Fruit fly (Drosophila melanogaster) whole organism, adult: ENCODE results near the gene glob1.

Experiments used
- CG11617 ChIP-seq: fragments of 200-800 bp; sonication (Bioruptor generic); optimal IDR thresholded peaks from 2 replicates; lab custom pipeline; 2017; ENCODE audit warnings: mild to moderate bottlenecking, missing biosample characterization, missing genetic modification reagents, missing genetic modification characterization
- CG12768 ChIP-seq: fragments of 200-800 bp; sonication (Bioruptor generic); optimal IDR thresholded peaks from 2 replicates; lab custom pipeline; 2017; ENCODE audit warnings: missing biosample characterization, missing genetic modification characterization, mild to moderate bottlenecking, moderate library complexity, missing genetic modification reagents
- CG14711 ChIP-seq: fragments of 200-800 bp; sonication (Bioruptor generic); optimal IDR thresholded peaks from 2 replicates; lab custom pipeline; 2018; ENCODE audit warnings: missing biosample characterization, mild to moderate bottlenecking, missing genetic modification characterization, moderate library complexity
- CG1620 ChIP-seq: fragments of 200-800 bp; sonication (Bioruptor generic); optimal IDR thresholded peaks from 2 replicates; lab custom pipeline; 2016; ENCODE audit warnings: missing biosample characterization, missing genetic modification characterization
- CG33017 ChIP-seq: fragments of 200-800 bp; sonication (Bioruptor generic); optimal IDR thresholded peaks from 2 replicates; lab custom pipeline; 2018; ENCODE audit warnings: missing biosample characterization, mild to moderate bottlenecking, missing genetic modification characterization, moderate library complexity
- CG5204 ChIP-seq: fragments of 200-800 bp; sonication (Bioruptor generic); optimal IDR thresholded peaks from 2 replicates; lab custom pipeline; 2016; ENCODE audit warnings: missing biosample characterization, missing genetic modification characterization
- CG7045 ChIP-seq: fragments of 200-800 bp; sonication (Bioruptor generic); optimal IDR thresholded peaks from 2 replicates; lab custom pipeline; 2017; ENCODE audit warnings: missing biosample characterization, mild to moderate bottlenecking, missing genetic modification characterization
- CG7101 ChIP-seq: fragments of 200-800 bp; sonication (Bioruptor generic); optimal IDR thresholded peaks from 2 replicates; lab custom pipeline; 2018; ENCODE audit warnings: missing biosample characterization, mild to moderate bottlenecking, missing genetic modification characterization, moderate library complexity
- Clk ChIP-seq: fragments of 200-800 bp; sonication (Bioruptor generic); optimal IDR thresholded peaks from 2 replicates; lab custom pipeline; 2017; ENCODE audit warnings: missing biosample characterization, missing genetic modification characterization
- Crg-1 ChIP-seq: fragments of 200-800 bp; sonication (Bioruptor generic); optimal IDR thresholded peaks from 2 replicates; lab custom pipeline; 2016; ENCODE audit warnings: missing biosample characterization, missing genetic modification characterization
- Hr96 ChIP-seq: fragments of 200-800 bp; sonication (Bioruptor generic); optimal IDR thresholded peaks from 2 replicates; lab custom pipeline; 2016; ENCODE audit warnings: missing biosample characterization, missing genetic modification characterization
- Mnt ChIP-seq: fragments of 200-800 bp; sonication (Bioruptor generic); optimal IDR thresholded peaks from 2 replicates; lab custom pipeline; 2016; ENCODE audit warnings: missing biosample characterization, mild to moderate bottlenecking, missing genetic modification characterization
- bab1 ChIP-seq: fragments of 200-800 bp; sonication (Bioruptor generic); optimal IDR thresholded peaks from 3 replicates; lab custom pipeline; 2019; ENCODE audit warnings: missing biosample characterization, mild to moderate bottlenecking, missing genetic modification characterization, moderate library complexity
- cic ChIP-seq: fragments of 200-800 bp; sonication (Bioruptor generic); optimal IDR thresholded peaks from 2 replicates; lab custom pipeline; 2017; ENCODE audit warnings: missing biosample characterization, mild to moderate bottlenecking, missing genetic modification characterization, moderate library complexity
- cnc ChIP-seq, 2 experiments: fragments of >200 bp; optimal IDR thresholded peaks; 2 replicates each; lab custom pipeline; 2017
- kay ChIP-seq: fragments of 200-800 bp; sonication (Bioruptor generic); peaks from one replicate; lab custom pipeline; 2016; ENCODE audit warnings: missing biosample characterization, missing genetic modification characterization, borderline replicate concordance
- ovo ChIP-seq: fragments of 200-800 bp; sonication (Bioruptor generic); optimal IDR thresholded peaks from 2 replicates; lab custom pipeline; 2016; ENCODE audit warnings: missing biosample characterization, missing genetic modification characterization
- pad ChIP-seq: fragments of 200-800 bp; sonication (Bioruptor generic); optimal IDR thresholded peaks from 3 replicates; lab custom pipeline; 2017; ENCODE audit warnings: missing biosample characterization, missing genetic modification characterization, mild to moderate bottlenecking, moderate library complexity, missing genetic modification reagents
- tj ChIP-seq: fragments of 200-800 bp; sonication (Bioruptor generic); optimal IDR thresholded peaks from 3 replicates; lab custom pipeline; 2017; ENCODE audit warnings: missing biosample characterization, mild to moderate bottlenecking, missing genetic modification characterization, moderate library complexity
- toe ChIP-seq: fragments of 200-800 bp; sonication (Bioruptor generic); optimal IDR thresholded peaks from 2 replicates; lab custom pipeline; 2016; ENCODE audit warnings: missing biosample characterization, missing genetic modification characterization

glob1 gene

dm6 chr3R:15933609-15934232, 29.3 kb upstream of the glob1 start, which contains the start of the genes CG5478 and blp:
Gene CG5478 (minus strand): TSS chr3R:15933734.
Gene blp (plus strand): TSS chr3R:15933847.
- TF ChIP-seq Mnt (GFP tag; lab: Kevin White, UChicago) (peak; percentile 28), cic (GFP tag; lab: Kevin White, UChicago) (no peak), bab1 (GFP tag; lab: Kevin White, UChicago) (peak; percentile 37)

dm6 chr3R:15930050-15930449, 25.6 kb upstream of the glob1 start:
- TF ChIP-seq bab1 (GFP tag; lab: Kevin White, UChicago), result no peak
- TF ChIP-seq CG7045, result no peak
- no peak for TF ChIP-seq tj
- TF ChIP-seq toe (GFP tag; lab: Kevin White, UChicago), result no peak
- no peak for TF ChIP-seq Mnt (GFP tag; lab: Kevin White, UChicago)

- TF ChIP-seq ovo (GFP tag; lab: Kevin White, UChicago) (no peak), cnc (optimal IDR thresholded peaks at IDR 0.05; lab: Kevin White, UChicago) (no peak), Crg-1 (GFP tag; lab: Kevin White, UChicago) (no peak), CG33017 (no peak), kay (GFP tag; lab: Kevin White, UChicago) (no peak), Hr96 (GFP tag; lab: Kevin White, UChicago) (no peak)
Observed at dm6 chr3R:15928127-15928526, 23.7 kb upstream of the glob1 start.

- TF ChIP-seq Clk (no peak), CG14711 (tag; lab: Kevin White, UChicago) (no peak), CG7045 (no peak), ovo (GFP tag; lab: Kevin White, UChicago) (no peak), CG33017 (no peak), kay (GFP tag; lab: Kevin White, UChicago) (no peak), cnc (optimal IDR thresholded peaks at IDR 0.05; lab: Kevin White, UChicago) (no peak), toe (GFP tag; lab: Kevin White, UChicago) (no peak), CG1620 (GFP tag; lab: Kevin White, UChicago) (no peak), CG12768 (no peak), cic (GFP tag; lab: Kevin White, UChicago) (no peak), CG11617 (GFP tag; lab: Kevin White, UChicago) (no peak), tj (no peak), CG7101 (tag; lab: Kevin White, UChicago) (no peak), CG5204 (GFP tag; lab: Kevin White, UChicago) (no peak), Mnt (GFP tag; lab: Kevin White, UChicago) (no peak), bab1 (GFP tag; lab: Kevin White, UChicago) (no peak), Crg-1 (GFP tag; lab: Kevin White, UChicago) (no peak), Hr96 (GFP tag; lab: Kevin White, UChicago) (no peak)
Observed at dm6 chr3R:15927172-15927571, 22.7 kb upstream of the glob1 start.

dm6 chr3R:15925939-15926338, 21.5 kb upstream of the glob1 start:
- TF ChIP-seq CG12768 (no peak), pad (no peak), Hr96 (GFP tag; lab: Kevin White, UChicago) (no peak), Crg-1 (GFP tag; lab: Kevin White, UChicago) (no peak), CG1620 (GFP tag; lab: Kevin White, UChicago) (no peak), bab1 (GFP tag; lab: Kevin White, UChicago) (no peak), ovo (GFP tag; lab: Kevin White, UChicago) (no peak), CG14711 (tag; lab: Kevin White, UChicago) (no peak), CG5204 (GFP tag; lab: Kevin White, UChicago) (no peak), CG7101 (tag; lab: Kevin White, UChicago) (no peak), tj (no peak), Mnt (GFP tag; lab: Kevin White, UChicago) (no peak), CG33017 (no peak), CG11617 (GFP tag; lab: Kevin White, UChicago) (no peak)

- TF ChIP-seq cic (GFP tag; lab: Kevin White, UChicago), result no peak
- TF ChIP-seq tj, result no peak
- no peak for TF ChIP-seq CG1620 (GFP tag; lab: Kevin White, UChicago)
- TF ChIP-seq CG7101 (tag; lab: Kevin White, UChicago), result no peak
- TF ChIP-seq pad, result no peak
- TF ChIP-seq kay (GFP tag; lab: Kevin White, UChicago), result no peak
- no peak for TF ChIP-seq CG12768
- no peak for TF ChIP-seq toe (GFP tag; lab: Kevin White, UChicago)
- TF ChIP-seq CG7045, result no peak
- TF ChIP-seq CG5204 (GFP tag; lab: Kevin White, UChicago), result no peak
- no peak for TF ChIP-seq cnc (optimal IDR thresholded peaks at IDR 0.05; lab: Kevin White, UChicago)
- TF ChIP-seq ovo (GFP tag; lab: Kevin White, UChicago), result no peak
- TF ChIP-seq CG33017, result no peak
- TF ChIP-seq Clk, result no peak
Observed at dm6 chr3R:15925329-15925728, 20.9 kb upstream of the glob1 start, which contains the start of gene CG34276. Gene CG34276 (plus strand): TSS chr3R:15925629.
